Worm (Caenorhabditis elegans) whole organism, midembryonic: ENCODE results near the gene C09B8.8.

Experiments used
- T22C8.4 ChIP-seq: fragments of 200-800 bp; sonication (Bioruptor generic); IDR thresholded peaks from 2 replicates; pipeline ENCODE4 v1.3.6; 2022; ENCODE audit warnings: missing genetic modification characterization, missing compliant biosample characterization
- cog-1 ChIP-seq: sonication (generic microtip); optimal IDR thresholded peaks from 2 replicates; lab custom pipeline; 2016; ENCODE audit warnings: missing genetic modification characterization, missing compliant biosample characterization
- flt-1 ChIP-seq: fragments of 200-800 bp; sonication (Bioruptor generic); IDR thresholded peaks from 2 replicates; pipeline ENCODE4 v1.3.6; 2022; ENCODE audit warnings: missing genetic modification characterization, missing compliant biosample characterization
- klf-2 ChIP-seq: fragments of 200-800 bp; sonication (Bioruptor generic); conservative IDR thresholded peaks from 2 replicates; pipeline ENCODE4 v1.3.6; 2022; ENCODE audit warnings: missing genetic modification reagents, missing genetic modification characterization, missing compliant biosample characterization
- med-1 ChIP-seq: sonication (generic microtip); optimal IDR thresholded peaks from 2 replicates; lab custom pipeline; 2017; ENCODE audit warnings: missing genetic modification characterization, mild to moderate bottlenecking, missing compliant biosample characterization, antibody characterized with exemption, missing genetic modification reagents; ENCODE audit not compliant: insufficient read depth
- ref-1 ChIP-seq: fragments of 200-800 bp; sonication (Bioruptor generic); conservative IDR thresholded peaks from 2 replicates; pipeline ENCODE4 v1.3.6; 2022; ENCODE audit warnings: missing genetic modification reagents, missing genetic modification characterization, missing compliant biosample characterization
- tab-1 ChIP-seq: fragments of 200-800 bp; sonication (Bioruptor generic); IDR thresholded peaks from 2 replicates; pipeline ENCODE4 v1.3.6; 2022; ENCODE audit warnings: missing genetic modification characterization, missing compliant biosample characterization
- ztf-23 ChIP-seq: fragments of 200-800 bp; sonication (Bioruptor generic); IDR thresholded peaks from 2 replicates; pipeline ENCODE4 v1.3.6; 2022; ENCODE audit warnings: missing genetic modification reagents, missing genetic modification characterization, missing compliant biosample characterization
- ztf-29 ChIP-seq: fragments of 200-800 bp; sonication (Bioruptor generic); IDR thresholded peaks from 2 replicates; pipeline ENCODE4 v1.3.6; 2022; ENCODE audit warnings: missing genetic modification reagents, missing genetic modification characterization, missing compliant biosample characterization

Gene C09B8.8

DNA sequence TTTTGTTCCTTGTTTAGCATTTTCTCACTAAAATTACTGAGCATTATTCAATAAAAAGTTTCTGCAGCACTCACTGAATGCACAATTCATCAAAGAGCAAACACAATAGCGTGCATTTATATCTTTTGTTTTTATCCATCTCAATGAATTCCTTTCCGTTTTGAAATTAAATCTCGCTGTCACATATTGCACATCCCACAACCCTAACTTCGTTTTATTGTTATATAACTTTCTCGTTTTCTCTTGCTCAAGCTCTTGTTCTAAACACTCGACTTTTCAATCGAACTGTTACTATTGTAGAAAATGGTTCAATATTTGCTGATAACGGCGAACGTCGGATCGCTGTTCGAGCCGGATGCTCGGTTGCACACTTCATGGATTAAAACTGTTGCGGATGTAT lies 15.9 kb downstream of the C09B8.8 start, which contains the start of gene ipp-5:
Gene ipp-5 (plus strand): TSS at position 301 of the 400 bp plus-strand sequence.
- TF ChIP-seq klf-2 (GFP tag; lab: Robert Waterston, UW) (no peak), med-1 (no peak), T22C8.4 (GFP tag; lab: Robert Waterston, UW) (no peak)

DNA sequence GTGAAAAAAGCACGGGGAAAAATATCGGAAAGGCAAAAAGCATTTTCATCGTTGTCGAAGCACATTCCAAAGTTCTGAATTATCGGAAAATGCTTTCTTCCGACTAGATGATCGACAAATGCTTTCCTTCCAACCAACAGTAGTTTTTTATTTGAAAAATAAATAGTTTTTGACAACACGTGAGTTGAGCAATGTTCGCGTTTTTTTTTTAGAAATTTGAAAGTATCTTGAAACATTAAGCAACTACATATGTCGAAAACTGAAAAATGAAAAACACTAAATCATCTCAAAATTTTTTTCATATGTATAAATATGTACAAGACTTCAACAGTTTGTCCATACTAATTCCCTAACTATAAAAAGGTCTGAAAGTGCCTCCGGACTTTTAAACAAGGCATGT lies 24.3 kb downstream of the C09B8.8 start, which contains the start of gene hsp-25:
Gene hsp-25 (minus strand): TSS at position 101 of the 400 bp plus-strand sequence.
- TF ChIP-seq T22C8.4 (GFP tag; lab: Robert Waterston, UW) (no peak), klf-2 (GFP tag; lab: Robert Waterston, UW) (no peak), tab-1 (GFP tag; lab: Robert Waterston, UW) (no peak), ztf-23 (GFP tag; lab: Robert Waterston, UW) (no peak), ztf-29 (GFP tag; lab: Robert Waterston, UW) (no peak), flt-1 (GFP tag; lab: Robert Waterston, UW) (no peak), cog-1 (tag; lab: Kevin White, UChicago) (no peak), med-1 (no peak), ref-1 (GFP tag; lab: Robert Waterston, UW) (no peak)

DNA sequence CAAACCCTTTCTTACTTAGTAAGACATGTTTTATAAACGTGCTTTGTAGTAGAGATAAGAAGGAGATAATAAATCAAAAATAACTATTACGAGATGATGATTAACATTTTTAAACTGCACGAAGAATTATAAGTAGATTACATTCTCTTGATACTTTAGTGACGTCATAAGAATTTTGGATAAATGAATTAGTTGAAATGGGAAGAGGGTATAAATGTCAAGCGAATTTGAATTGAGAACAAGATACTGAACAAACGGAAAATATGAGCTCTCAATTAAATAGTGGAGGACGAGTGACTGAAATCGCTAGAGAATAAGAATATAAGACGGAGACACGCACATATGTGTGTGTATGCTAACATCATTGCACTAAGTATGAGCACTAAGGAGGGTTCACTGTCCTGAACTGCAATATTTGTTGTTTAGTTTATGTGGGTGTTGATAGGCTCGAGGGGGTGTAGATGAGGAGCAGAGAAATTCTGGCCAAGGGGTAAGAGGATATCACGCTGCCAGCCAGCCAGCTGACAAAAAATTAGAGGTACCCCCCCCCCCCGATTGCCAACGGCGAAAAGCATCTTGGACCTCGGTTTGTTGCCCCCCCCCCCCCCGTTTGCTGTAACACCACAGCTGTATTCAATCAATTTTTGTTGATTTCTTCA lies 25.3 kb downstream of the C09B8.8 start:
- TF ChIP-seq T22C8.4 (GFP tag; lab: Robert Waterston, UW) (no peak), ref-1 (GFP tag; lab: Robert Waterston, UW) (no peak), ztf-29 (GFP tag; lab: Robert Waterston, UW) (no peak), cog-1 (tag; lab: Kevin White, UChicago) (no peak), ztf-23 (GFP tag; lab: Robert Waterston, UW) (no peak), med-1 (no peak), klf-2 (GFP tag; lab: Robert Waterston, UW) (no peak), tab-1 (GFP tag; lab: Robert Waterston, UW) (no peak), flt-1 (GFP tag; lab: Robert Waterston, UW) (no peak)

DNA sequence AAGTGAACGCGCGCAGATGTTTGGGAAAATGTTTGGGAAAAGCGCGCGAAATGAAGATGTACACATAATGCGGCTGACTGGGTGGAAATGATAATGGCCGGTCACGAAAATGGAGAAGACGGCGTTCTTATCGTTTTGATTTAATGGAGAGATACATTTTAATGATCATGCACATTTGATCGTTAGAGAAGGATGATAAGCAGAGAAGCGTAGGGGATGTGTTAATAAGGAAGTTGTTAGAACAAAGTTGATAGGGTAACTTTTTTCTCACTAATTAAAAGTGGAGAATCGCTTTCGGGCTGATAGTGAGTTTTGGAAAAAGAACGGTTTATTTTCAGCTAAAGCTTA lies 25.8 kb downstream of the C09B8.8 start:
- TF ChIP-seq flt-1 (GFP tag; lab: Robert Waterston, UW) (no peak), cog-1 (tag; lab: Kevin White, UChicago) (no peak), T22C8.4 (GFP tag; lab: Robert Waterston, UW) (no peak), ref-1 (GFP tag; lab: Robert Waterston, UW) (no peak), ztf-29 (GFP tag; lab: Robert Waterston, UW) (no peak), ztf-23 (GFP tag; lab: Robert Waterston, UW) (no peak), klf-2 (GFP tag; lab: Robert Waterston, UW) (no peak)

DNA sequence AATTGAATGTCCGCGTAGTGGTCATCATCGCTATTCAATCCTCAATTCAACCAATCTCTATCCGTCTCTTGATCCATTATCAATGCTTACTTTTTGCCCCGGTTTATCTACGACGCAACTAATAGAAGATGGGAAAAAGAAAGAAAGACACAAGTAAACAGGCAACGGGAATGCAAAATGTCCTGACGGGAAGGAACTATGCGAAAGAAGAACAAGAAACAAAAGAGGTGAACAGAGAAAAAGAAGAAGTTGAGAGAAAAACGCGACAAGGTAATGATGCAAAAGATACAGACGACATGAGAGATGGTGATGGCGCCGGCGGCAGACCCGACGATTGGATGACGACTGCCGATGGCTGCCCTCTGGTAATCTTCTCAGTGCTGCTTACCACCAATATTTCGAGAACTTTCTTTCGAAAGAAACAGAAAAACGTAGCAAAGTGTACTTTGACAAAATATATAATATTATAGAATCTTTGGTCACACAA lies 26.7 kb downstream of the C09B8.8 start:
- TF ChIP-seq ref-1 (GFP tag; lab: Robert Waterston, UW) (no peak), tab-1 (GFP tag; lab: Robert Waterston, UW) (0 out of 2 replicates have a peak, but pooled peaks have one; percentile 29)

DNA sequence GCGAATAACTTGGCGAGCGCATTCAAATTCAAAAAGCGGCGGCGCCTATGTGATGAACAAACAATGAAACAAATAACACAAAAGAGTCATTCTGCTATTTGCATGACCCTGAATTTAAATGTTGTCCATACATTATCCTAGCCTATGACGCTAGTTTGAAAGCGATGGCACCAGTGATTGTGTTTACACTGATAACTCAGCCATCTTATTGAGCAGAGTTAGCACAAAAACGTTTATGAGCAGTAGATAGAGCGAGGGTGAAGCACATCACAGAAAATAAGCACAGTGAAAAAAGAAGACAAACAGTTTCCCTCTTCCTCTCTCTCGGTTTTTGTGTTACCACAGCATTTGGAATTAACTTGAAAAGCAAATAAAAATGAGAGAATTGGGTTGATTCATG lies 28.0 kb downstream of the C09B8.8 start:
- TF ChIP-seq ref-1 (GFP tag; lab: Robert Waterston, UW): no peak
- TF ChIP-seq cog-1 (tag; lab: Kevin White, UChicago): no peak
- TF ChIP-seq T22C8.4 (GFP tag; lab: Robert Waterston, UW): no peak
- TF ChIP-seq klf-2 (GFP tag; lab: Robert Waterston, UW): no peak
- TF ChIP-seq ztf-23 (GFP tag; lab: Robert Waterston, UW): no peak
- TF ChIP-seq med-1: no peak
- TF ChIP-seq ztf-29 (GFP tag; lab: Robert Waterston, UW): no peak
- TF ChIP-seq tab-1 (GFP tag; lab: Robert Waterston, UW): no peak
- no peak for TF ChIP-seq flt-1 (GFP tag; lab: Robert Waterston, UW)

DNA sequence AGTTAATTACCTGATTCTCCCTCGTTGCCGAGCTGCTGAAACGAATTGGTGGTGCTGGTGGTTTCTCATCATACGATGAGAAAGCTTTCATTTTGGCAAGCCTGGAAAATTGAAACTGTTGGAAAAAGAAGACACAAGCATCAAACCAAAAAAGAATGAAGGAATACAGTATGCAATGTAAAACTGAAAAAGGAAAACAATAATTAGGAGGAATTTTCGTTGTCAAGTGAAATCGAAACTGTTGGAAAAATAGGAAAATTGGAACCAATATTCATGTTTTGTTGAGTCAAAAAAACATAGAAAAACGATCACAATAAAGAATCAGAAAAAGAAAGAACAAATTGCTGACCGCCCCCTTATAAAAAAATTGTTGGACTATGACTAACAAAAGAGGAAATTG lies 33.2 kb downstream of the C09B8.8 start, which contains the start of gene pak-1:
Gene pak-1 (minus strand): TSS at position 101 of the 400 bp plus-strand sequence.
- TF ChIP-seq ztf-29 (GFP tag; lab: Robert Waterston, UW) (no peak), tab-1 (GFP tag; lab: Robert Waterston, UW) (no peak), klf-2 (GFP tag; lab: Robert Waterston, UW) (no peak), med-1 (no peak), T22C8.4 (GFP tag; lab: Robert Waterston, UW) (no peak), ref-1 (GFP tag; lab: Robert Waterston, UW) (no peak), ztf-23 (GFP tag; lab: Robert Waterston, UW) (no peak), cog-1 (tag; lab: Kevin White, UChicago) (no peak)

DNA sequence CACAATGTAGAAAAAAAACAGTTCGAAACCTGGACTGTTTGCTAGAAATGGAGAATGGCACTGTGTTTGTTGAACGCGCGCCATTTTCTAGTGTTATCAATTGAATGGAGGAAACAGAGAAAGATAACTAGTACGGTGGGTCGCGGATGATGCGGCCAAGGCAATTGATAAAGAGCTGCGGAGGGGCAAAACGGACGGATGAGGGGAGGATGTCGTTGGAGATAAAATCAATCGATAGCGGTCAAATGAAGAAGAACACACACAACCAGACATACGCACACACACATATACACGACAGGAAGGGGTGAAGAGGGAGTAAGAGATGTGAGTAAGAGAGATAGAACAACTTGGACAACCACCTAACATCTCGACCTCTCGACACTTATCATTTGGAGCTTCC lies 34.8 kb downstream of the C09B8.8 start:
- no peak for TF ChIP-seq ztf-29 (GFP tag; lab: Robert Waterston, UW)
- TF ChIP-seq med-1: no peak
- no peak for TF ChIP-seq klf-2 (GFP tag; lab: Robert Waterston, UW)
- TF ChIP-seq ztf-23 (GFP tag; lab: Robert Waterston, UW): no peak
- no peak for TF ChIP-seq tab-1 (GFP tag; lab: Robert Waterston, UW)
- TF ChIP-seq cog-1 (tag; lab: Kevin White, UChicago): no peak
- peak; percentile 63 for TF ChIP-seq T22C8.4 (GFP tag; lab: Robert Waterston, UW)
- TF ChIP-seq ref-1 (GFP tag; lab: Robert Waterston, UW): no peak
- 0 out of 2 replicates have a peak, but pooled peaks have one; percentile 19 for TF ChIP-seq flt-1 (GFP tag; lab: Robert Waterston, UW)

DNA sequence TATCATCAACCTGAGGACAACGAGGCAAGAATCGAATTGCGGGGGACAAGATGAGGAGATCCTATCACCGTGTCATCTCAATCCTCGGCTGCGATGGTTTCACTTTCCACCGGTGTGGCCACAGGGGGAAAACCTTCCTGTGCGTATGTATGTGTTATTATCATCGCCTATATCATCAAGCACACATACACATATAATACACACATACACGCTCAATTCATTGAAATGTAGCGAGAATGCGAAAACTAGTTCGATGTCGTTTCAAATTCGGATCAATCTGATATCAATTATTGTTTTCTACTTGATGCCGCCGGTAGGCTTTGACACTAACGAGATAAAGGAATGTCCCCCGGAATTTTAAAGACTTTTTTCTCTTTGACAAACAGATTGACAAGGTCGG lies 35.6 kb downstream of the C09B8.8 start:
- no peak for TF ChIP-seq ref-1 (GFP tag; lab: Robert Waterston, UW)
- no peak for TF ChIP-seq med-1
- no peak for TF ChIP-seq tab-1 (GFP tag; lab: Robert Waterston, UW)
- TF ChIP-seq cog-1 (tag; lab: Kevin White, UChicago): no peak
- TF ChIP-seq ztf-23 (GFP tag; lab: Robert Waterston, UW): no peak
- no peak for TF ChIP-seq flt-1 (GFP tag; lab: Robert Waterston, UW)
- no peak for TF ChIP-seq T22C8.4 (GFP tag; lab: Robert Waterston, UW)
- no peak for TF ChIP-seq ztf-29 (GFP tag; lab: Robert Waterston, UW)
- no peak for TF ChIP-seq klf-2 (GFP tag; lab: Robert Waterston, UW)
